Fruit fly (Drosophila melanogaster): ENCODE data around the gene CG5388.
A peak's percentile ranks its signal among the peaks of the same experiment; 100 is the strongest.

CG5388 gene

DNA sequence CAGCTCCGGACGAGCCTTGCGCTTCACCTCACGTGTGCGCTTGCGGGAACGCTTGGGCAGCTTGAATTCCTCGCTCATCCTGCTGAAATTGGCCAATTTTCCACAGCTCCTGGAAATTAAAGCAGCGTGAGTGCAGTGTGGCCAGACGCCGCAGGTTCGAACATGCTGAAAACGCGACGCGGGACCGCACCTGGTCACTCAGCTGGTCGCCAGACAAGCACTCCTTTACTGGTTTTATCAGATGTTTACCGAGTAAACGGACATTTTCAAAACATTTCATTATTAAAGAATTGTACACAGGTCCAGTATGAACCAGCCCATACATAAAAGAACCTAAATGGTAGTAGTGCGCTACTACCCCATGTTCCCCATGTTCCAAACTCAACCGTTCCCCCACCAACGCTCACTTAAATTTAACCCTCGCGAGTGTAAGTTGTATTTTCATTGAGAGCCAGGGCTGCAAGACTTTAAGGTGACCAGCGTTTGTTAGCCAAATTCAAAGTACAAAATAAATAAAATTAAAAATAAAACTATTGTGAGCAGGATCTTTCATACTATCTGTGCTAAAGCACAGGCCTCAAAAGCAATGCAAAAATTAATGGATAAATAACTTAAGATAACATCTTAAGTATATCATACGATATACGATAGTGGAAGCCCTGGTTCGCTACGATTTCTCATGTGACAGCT lies 22.3 kb upstream of the CG5388 start, which contains the start of the genes JMJD6, CG7071 and Muted:
JMJD6 (minus strand) TSS at position 154 of the 690 bp plus-strand sequence.
CG7071 (plus strand) TSS at position 403 of the 690 bp plus-strand sequence.
Muted (plus strand) TSS at position 403 of the 690 bp plus-strand sequence.
- TF ChIP-seq usp (GFP tag; optimal IDR thresholded peaks at IDR 0.05) (no peak), psq (optimal IDR thresholded peaks at IDR 0.05) (no peak), CG8478 (optimal IDR thresholded peaks at IDR 0.05) (no peak), EcR (GFP tag; optimal IDR thresholded peaks at IDR 0.05) (no peak), Dll (optimal IDR thresholded peaks at IDR 0.05) (no peak), pan (optimal IDR thresholded peaks at IDR 0.05) (no peak)

DNA sequence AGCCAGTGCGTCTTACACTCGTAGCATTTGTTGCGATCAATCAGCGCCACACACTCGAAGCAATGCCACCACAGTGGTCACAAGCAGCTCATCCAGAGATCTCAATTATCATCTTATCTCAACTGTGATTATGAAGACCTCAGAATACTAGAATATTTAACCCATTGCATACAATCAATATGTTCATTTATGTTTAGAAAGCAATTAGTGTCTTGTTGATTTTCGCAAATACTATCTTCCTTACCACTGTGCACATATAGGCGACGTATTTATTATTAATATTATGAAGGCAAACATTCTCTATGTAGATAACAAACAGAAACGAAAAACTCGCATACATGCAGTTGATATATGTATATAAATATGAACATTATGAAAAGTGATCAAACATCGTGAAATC lies 18.7 kb upstream of the CG5388 start:
- TF ChIP-seq psq (optimal IDR thresholded peaks at IDR 0.05) (no peak), pan (optimal IDR thresholded peaks at IDR 0.05) (no peak), EcR (GFP tag; optimal IDR thresholded peaks at IDR 0.05) (no peak), CG8478 (optimal IDR thresholded peaks at IDR 0.05) (no peak), usp (GFP tag; optimal IDR thresholded peaks at IDR 0.05) (no peak), Dll (optimal IDR thresholded peaks at IDR 0.05) (no peak)

DNA sequence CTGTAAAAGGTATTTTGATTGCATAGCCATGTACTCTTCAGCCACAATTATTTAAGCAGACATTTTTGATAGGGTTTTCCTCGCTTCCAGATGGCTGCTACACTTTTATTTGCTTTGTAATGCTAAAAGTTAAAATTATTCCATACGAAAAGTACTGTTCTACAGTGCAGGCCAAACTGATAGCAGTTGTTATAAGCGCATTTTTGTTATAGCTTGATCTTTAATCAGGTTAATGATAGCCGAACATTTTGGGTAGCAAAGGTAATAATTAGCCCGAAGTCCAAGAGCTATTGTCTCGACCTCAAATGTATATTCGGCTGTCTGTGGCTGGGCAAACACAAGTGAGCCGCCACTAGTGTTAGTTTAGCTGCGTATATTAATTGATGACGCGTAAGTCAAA lies 17.8 kb upstream of the CG5388 start:
- TF ChIP-seq usp (GFP tag; optimal IDR thresholded peaks at IDR 0.05) (no peak), Dll (optimal IDR thresholded peaks at IDR 0.05) (no peak)

DNA sequence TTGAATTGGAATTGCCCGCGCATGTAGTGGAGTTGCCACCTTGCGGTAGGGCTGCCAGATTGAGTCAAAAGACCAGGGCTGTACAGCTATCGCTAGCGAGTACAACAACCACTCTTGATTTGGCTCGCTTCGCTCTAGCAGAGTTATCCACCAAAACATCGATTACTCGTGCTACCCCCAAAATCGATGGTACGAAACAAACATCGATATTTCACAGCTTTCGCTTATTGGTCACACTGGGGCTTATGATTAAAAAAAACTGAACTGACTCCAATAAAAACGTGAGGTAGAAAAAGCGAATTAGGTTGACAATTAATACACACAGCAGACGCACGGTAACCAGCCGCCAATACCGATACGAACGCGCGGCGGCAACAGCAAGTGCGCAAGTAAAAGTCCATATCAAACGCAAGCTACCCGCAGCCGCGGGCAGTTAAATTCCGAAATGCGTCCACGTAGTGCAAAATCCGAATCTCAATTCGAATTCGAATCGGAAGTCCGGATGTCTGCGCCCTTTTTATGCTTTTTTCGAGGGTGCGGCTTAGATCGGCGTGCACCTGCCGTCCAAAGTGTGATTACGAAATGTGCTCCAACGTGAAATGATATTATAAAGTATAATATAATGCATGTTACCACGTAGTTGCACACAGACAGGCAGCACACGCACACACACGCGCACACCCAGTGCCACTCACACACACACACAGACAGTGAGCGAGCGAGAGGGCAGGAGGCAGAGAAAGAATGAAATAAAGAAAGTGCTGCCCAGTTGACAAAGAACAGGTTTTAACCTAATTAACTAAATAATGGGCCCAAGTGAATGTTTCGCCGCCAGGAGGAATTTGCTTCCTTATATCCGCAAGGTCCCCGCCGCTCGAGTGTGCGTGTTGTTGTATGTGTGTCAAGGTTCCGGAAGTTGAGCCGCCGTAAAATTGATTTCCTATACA lies 16.6 kb upstream of the CG5388 start, which contains the start of gene Sar1:
Sar1 (plus strand) TSS at position 222 of the 947 bp plus-strand sequence.
- no peak for TF ChIP-seq usp (GFP tag; optimal IDR thresholded peaks at IDR 0.05)
- TF ChIP-seq psq (optimal IDR thresholded peaks at IDR 0.05) = no peak
- no peak for TF ChIP-seq pan (optimal IDR thresholded peaks at IDR 0.05)
- TF ChIP-seq Dll (optimal IDR thresholded peaks at IDR 0.05) = no peak
- TF ChIP-seq CG8478 (optimal IDR thresholded peaks at IDR 0.05) = no peak
- TF ChIP-seq EcR (GFP tag; optimal IDR thresholded peaks at IDR 0.05) = no peak

DNA sequence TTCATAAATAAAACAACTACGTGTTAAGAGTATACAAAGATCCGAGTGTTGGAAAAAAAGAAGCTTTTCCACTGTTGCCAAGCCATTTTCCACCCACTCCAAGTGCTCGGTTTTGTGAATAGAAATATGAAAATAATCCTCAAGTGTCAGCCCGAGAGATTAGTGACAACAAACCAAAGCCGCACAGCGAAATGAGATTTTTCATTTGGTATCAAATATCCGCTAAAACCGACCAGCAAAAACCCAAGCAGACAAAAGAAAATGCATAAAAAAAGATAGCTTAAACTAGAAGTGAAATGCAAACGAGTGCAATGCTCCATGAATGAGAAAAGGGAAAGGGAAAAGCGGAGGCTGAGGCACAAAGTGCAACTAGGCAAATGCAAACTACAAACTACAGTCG lies 11.3 kb upstream of the CG5388 start, which contains the start of gene rdhB:
rdhB (plus strand) TSS at position 301 of the 400 bp plus-strand sequence.
- TF ChIP-seq usp (GFP tag; optimal IDR thresholded peaks at IDR 0.05) (no peak), EcR (GFP tag; optimal IDR thresholded peaks at IDR 0.05) (peak in 1 of 2 experiments; percentile 29)

DNA sequence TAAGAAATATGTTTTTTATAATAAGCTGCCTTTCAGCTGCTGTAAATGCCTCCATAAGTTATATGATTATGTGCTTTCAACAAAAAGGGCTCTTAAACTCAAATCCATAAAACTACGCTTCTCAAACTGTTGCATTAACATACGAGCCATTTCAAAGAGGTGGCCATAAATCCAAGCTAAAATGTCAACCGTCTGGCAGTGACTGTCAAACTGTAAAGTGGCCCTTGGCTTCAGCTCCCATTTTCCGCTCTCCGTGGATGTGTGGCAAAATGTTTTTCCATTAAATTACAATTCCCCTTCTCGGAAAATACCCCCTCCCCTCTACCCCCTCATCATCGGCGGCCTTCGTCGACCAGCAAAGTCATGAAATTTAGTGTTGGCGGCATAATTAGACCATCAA lies 2.6 kb upstream of the CG5388 start:
- TF ChIP-seq CG8478 (optimal IDR thresholded peaks at IDR 0.05) = no peak
- TF ChIP-seq usp (GFP tag; optimal IDR thresholded peaks at IDR 0.05) = no peak
- no peak for TF ChIP-seq Dll (optimal IDR thresholded peaks at IDR 0.05)
- no peak for TF ChIP-seq psq (optimal IDR thresholded peaks at IDR 0.05)
- no peak for TF ChIP-seq EcR (GFP tag; optimal IDR thresholded peaks at IDR 0.05)

DNA sequence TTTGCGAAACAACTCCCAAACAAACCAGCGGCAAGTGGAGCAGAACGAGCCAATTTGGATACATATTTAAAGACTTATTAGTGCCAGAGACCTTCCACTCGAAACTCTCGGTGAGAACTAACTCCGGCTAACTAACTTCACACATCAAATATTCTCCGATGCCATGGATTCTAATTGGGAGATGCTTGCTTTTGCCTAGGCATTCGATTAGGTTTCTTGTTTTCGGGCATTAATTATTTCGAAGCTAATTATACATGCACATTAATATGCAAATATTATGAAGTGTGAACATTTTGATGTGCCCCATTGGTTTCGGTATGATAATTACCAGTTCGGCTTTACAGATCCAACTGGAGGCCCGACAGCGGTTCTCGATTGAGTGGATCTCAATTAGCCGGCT lies 2.0 kb upstream of the CG5388 start, which contains the start of gene CG5386:
CG5386 (minus strand) TSS at position 101 of the 400 bp plus-strand sequence.
- no peak for TF ChIP-seq psq (optimal IDR thresholded peaks at IDR 0.05)
- no peak for TF ChIP-seq CG8478 (optimal IDR thresholded peaks at IDR 0.05)
- TF ChIP-seq Dll (optimal IDR thresholded peaks at IDR 0.05) = no peak
- no peak for TF ChIP-seq pan (optimal IDR thresholded peaks at IDR 0.05)
- TF ChIP-seq EcR (GFP tag; optimal IDR thresholded peaks at IDR 0.05) = no peak
- no peak for TF ChIP-seq usp (GFP tag; optimal IDR thresholded peaks at IDR 0.05)

DNA sequence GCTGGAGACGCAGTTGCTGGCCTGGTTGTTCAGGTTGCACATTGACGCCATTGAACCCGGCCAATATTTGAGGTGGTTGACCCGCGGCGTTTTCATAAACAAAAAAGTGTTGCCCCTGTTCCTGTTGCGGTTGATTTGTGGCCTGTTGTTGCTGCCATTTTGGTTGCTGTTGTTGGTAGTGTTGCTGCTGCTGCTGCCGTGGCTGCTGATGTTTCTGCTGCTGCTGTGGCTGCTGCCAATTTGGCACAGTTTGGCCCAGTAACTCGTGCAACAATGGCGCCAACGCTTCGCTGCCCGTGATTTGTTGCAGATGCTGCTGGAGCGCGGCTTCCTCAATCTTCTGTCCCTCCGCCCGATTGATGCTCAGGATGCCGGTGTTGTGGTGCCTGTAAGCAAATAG lies 1.5 kb upstream of the CG5388 start:
- TF ChIP-seq psq (optimal IDR thresholded peaks at IDR 0.05) = no peak
- no peak for TF ChIP-seq usp (GFP tag; optimal IDR thresholded peaks at IDR 0.05)
- no peak for TF ChIP-seq EcR (GFP tag; optimal IDR thresholded peaks at IDR 0.05)
- TF ChIP-seq pan (optimal IDR thresholded peaks at IDR 0.05) = no peak

DNA sequence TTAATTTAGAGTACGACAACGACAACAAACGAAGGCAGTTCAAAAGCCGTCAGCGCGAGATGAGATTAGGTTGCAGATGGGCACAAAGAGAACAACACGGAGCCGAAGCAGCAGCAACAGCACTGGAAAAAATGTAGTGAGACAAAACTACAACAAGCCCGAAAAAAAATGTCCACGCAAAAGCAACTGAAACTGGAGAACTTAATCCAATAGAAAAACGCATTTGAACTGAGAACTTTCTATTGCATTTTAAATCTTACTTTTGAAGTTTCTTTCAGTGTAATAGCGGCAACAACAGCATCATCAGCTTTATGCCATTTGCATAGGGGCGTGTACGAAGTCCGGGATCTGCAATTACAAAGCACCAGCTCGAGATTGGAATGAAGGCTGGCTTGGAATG lies 597 bp downstream of the CG5388 start:
- no peak for TF ChIP-seq psq (optimal IDR thresholded peaks at IDR 0.05)
- no peak for TF ChIP-seq EcR (GFP tag; optimal IDR thresholded peaks at IDR 0.05)
- no peak for TF ChIP-seq Dll (optimal IDR thresholded peaks at IDR 0.05)
- TF ChIP-seq CG8478 (optimal IDR thresholded peaks at IDR 0.05) = no peak
- TF ChIP-seq pan (optimal IDR thresholded peaks at IDR 0.05) = no peak
- no peak for TF ChIP-seq usp (GFP tag; optimal IDR thresholded peaks at IDR 0.05)

DNA sequence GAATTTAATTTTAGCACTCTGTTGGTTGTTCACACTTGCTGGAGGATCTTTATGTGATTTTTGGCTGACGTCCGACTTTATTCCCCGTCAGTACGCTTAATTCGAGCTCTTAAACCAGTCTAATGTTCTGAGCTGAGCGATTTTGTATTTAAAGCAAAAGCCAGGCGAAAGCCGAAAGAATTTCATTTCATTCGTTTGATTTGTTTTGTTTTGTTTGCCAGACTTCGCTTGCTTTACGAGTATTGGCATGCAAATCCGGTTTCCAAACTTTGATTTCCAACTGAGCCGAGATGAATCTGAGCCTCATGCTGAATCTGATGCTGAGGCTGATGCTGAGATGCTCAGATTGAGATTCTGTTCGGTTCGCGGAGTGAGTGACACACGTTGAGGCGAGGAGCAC lies 6.1 kb downstream of the CG5388 start, which contains the start of gene CG5391:
CG5391 (minus strand) TSS at position 101 of the 400 bp plus-strand sequence.
- TF ChIP-seq pan (optimal IDR thresholded peaks at IDR 0.05) = no peak
- TF ChIP-seq usp (GFP tag; optimal IDR thresholded peaks at IDR 0.05) = no peak
- TF ChIP-seq psq (optimal IDR thresholded peaks at IDR 0.05) = no peak
- no peak for TF ChIP-seq EcR (GFP tag; optimal IDR thresholded peaks at IDR 0.05)
- TF ChIP-seq Dll (optimal IDR thresholded peaks at IDR 0.05) = no peak
- TF ChIP-seq CG8478 (optimal IDR thresholded peaks at IDR 0.05) = no peak

DNA sequence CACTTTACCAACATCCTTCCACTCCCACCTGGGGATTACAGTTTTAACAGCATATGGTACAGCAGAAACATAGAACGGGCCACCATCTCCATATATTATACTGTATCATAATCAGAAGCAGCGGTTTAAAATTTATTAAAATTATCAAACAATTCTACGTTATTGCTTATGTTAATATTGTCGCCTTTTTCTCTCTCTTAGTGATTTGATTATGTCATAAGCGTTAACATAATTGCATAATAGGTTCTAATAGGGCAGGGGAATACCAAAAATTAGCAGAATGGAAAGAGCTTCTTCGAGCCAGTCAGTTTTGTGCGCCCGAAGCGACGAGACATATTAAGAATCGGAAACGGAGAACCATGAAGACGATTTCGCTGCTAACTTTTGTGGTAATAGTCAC lies 8.4 kb downstream of the CG5388 start, which contains the start of gene CG13862:
CG13862 (plus strand) TSS at position 301 of the 400 bp plus-strand sequence.
- TF ChIP-seq psq (optimal IDR thresholded peaks at IDR 0.05) (no peak), Dll (optimal IDR thresholded peaks at IDR 0.05) (no peak), CG8478 (optimal IDR thresholded peaks at IDR 0.05) (no peak), pan (optimal IDR thresholded peaks at IDR 0.05) (no peak), EcR (GFP tag; optimal IDR thresholded peaks at IDR 0.05) (no peak), usp (GFP tag; optimal IDR thresholded peaks at IDR 0.05) (no peak)
